Worm (Caenorhabditis elegans): ENCODE measurements around the gene C41H7.2.

The C41H7.2 gene

DNA sequence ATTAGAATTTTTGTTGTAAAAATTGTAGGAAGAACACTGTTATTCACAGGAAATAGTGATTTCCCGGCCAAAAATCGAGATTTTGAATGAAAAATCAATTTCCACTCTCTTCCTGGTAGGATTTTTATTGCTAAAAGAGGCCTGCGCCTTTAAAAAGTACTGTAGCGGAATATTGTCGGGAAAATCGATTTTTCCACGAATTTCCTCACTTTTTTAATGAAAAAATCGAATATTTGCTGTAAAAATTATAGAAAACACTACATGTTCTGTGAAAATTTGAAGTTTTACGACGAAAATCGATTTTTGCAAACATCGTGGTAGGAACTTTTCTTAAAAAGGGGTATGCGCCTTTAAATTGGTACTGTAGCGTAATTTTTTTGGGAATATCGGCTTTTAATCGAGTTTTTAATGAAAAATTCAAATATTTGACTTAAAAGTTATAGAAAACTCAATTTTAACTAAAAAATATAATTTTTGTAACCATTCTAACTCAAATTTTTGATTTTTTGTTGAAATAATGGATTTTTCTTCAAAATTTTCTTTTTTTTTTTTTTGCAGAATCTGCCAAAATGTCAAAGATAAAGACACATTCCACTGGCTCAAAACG, 41.8 kb downstream of the C41H7.2 start, which contains the start of gene lin-8:
Gene lin-8, plus strand, starts transcription at position 557 of the 607 bp plus-strand sequence.
- no peak for TF ChIP-seq unc-62 (GFP tag; optimal IDR thresholded peaks at IDR 0.05)

DNA sequence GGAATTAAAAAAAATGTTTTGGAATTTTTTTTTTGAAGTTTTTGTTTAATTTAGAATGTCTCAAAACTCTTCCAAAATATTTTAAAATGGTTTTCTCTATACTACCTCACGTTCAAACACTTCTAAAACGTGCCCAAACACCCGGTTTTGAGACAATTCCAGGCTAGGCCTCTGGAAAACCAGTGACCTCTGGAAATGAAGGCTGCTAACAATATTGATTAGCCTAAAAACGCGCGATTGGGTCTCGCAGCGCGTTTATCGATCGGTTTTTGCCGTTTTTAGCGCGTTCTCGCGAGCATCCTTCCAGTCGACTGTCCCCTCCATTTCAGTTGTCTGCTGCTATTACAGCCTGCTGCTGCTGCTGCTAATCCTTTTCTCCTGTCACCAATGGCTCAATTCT, 46.2 kb downstream of the C41H7.2 start, which contains the start of gene Y25C1A.6:
Gene Y25C1A.6, plus strand, starts transcription at position 301 of the 400 bp plus-strand sequence.
- no peak for TF ChIP-seq unc-62 (GFP tag; optimal IDR thresholded peaks at IDR 0.05)

DNA sequence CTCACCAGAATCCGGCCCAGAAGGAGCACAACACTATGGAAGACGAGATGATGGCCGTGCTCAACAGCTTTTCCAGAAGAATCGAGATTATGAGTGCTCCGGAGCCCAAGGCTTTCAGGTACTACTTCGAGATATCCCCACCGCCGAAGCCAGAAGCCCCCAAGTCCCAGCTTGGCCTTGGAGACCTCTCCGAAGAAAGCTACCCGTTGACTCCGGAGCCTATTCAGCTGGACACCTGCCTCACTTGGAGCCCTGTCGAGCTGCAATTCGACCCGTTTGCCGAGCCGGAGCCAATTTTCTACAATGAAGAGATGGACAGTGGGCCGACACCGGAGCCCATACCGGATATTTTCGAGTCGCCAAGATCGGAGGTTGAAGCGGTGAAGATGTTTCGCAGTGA, 47.0 kb downstream of the C41H7.2 start:
- TF ChIP-seq unc-62 (GFP tag; optimal IDR thresholded peaks at IDR 0.05) = no peak

DNA sequence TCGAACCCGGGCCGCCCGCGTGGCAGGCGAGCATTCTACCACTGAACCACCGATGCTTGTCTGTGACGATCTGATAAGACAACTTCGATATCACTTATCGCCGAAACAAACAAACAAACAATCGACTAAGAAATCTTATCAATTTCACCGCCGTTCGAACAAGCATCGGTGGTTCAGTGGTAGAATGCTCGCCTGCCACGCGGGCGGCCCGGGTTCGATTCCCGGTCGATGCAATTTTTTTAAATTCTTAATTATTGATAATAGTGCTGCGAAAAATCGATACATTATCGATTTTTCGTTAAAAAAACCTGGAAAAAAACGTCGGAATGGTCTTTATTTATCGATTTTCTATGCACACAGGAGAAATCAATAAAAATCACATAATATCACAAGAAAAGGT, 47.6 kb downstream of the C41H7.2 start:
- no peak for TF ChIP-seq unc-62 (GFP tag; optimal IDR thresholded peaks at IDR 0.05)

DNA sequence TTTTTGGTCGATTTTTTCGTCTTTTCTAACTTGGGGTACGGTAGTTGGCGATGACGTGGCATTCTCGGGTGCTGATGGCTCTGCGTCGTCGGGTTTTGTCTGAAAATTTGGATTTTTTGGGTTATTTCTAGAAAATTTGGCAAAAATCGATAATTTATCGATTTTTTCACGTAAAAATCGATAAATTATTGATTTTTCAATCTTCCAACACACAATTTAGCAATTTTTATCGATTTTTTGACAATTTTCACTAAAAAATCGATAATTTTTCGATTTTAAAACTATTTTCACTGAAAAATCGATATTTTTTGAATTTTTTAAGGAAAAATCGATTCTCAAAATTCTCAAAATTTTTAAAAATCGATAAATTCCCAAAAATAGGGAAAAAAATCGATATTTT, 48.3 kb downstream of the C41H7.2 start:
- no peak for TF ChIP-seq unc-62 (GFP tag; optimal IDR thresholded peaks at IDR 0.05)

DNA sequence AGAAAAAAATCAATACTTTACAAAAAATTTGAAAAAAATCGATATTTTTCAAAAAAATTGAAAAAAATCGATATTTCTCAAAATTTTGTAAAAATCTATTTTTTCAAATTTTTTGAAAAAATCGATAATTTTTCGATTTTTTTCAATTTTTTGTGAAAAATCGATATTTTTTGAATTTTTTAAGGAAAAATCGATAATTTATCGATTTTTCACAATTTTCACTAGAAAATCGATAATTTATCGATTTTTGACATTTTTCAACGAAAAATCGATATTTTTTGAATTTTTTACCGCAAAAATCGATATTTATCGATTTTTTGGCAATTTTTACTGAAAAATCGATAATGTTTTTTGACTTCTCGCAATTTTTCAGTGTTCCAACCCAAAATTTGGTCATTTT, 48.7 kb downstream of the C41H7.2 start:
- TF ChIP-seq unc-62 (GFP tag; optimal IDR thresholded peaks at IDR 0.05) = no peak

DNA sequence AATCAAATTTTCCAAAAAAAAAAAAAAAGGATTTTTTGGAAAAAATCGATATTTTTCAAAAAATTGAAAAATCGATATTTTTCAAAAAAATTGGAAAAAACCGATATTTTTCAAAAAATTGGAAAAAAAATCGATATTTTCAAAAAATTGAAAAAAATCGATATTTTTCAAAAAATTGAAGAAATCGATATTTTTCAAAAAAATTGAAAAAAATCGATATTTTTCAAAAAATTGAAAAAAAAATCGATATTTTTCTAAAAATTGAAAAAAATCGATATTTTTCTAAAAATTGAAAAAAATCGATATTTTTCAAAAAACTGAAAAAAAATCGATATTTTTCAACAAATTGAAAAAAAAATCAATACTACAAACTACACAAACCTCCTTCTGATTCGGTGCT, 49.4 kb downstream of the C41H7.2 start:
- TF ChIP-seq unc-62 (GFP tag; optimal IDR thresholded peaks at IDR 0.05) = no peak

DNA sequence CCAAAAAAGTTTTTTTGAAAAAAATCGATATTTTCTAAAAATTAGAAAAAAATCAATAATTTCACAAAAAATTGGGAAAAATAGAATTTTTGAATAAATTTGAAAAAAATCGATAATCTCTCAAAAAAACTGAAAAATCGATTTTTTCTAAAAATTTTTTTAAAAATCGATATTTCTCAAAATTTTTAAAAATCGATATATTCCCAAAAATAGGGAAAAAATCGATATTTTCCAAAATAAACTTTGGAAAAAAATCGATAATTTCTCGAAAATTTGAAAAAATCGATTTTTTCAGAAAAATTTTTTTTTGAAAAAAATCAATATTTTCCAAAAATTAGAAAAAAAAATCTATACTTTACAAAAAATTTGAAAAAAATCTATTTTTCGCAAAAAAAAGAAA, 50.0 kb downstream of the C41H7.2 start:
- TF ChIP-seq unc-62 (GFP tag; optimal IDR thresholded peaks at IDR 0.05) = no peak

DNA sequence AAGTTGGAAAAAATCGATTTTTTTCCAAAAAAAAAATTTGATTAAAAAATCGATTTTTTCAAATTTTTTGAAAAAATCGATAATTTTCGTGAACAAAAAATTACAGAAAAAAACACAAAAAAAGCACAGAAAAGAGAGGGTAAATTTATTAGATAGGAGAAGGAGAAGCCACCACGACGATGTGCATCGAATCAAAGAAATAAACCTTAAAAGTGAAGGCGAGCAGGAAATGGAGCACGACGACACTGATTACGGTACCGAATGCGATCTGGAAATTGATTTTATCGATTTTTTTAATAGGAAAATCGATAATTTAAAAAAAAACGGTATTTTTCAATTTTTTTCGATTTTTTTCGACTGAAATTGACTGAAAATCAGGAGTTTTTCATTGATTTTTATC, 50.5 kb downstream of the C41H7.2 start:
- TF ChIP-seq unc-62 (GFP tag; optimal IDR thresholded peaks at IDR 0.05) = no peak

DNA sequence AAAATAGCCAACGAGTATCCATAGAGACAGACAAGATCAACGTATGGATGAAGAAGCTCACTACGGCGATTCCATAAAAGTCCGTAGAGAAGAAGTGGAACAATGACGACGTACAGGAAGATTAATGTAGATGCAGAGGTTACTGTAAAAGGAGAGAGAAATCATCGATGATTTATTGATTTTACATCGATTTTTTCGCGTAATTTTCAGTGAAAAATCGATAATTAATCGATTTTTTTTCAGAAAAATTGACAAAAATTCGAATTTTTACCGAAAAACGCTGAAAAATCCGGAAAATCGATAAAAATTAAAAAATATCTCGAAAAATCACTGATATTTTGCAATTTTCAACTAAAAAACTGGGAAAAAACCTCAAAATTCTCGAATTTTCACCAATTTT, 51.8 kb downstream of the C41H7.2 start:
- no peak for TF ChIP-seq unc-62 (GFP tag; optimal IDR thresholded peaks at IDR 0.05)

Measured in whole organism, dauer.